Fruit fly (Drosophila melanogaster): Measurements from ENCODE around the gene rump.

Gene rump

dm6 chr3R:9459385-9460285 lies 50.5 kb downstream of the rump start (continued):
- TF ChIP-seq Dek (tag; optimal IDR thresholded peaks at IDR 0.05) (peak; percentile 68), NC2β (GFP tag; optimal IDR thresholded peaks at IDR 0.05) (no peak), btn (GFP tag; optimal IDR thresholded peaks at IDR 0.05) (no peak), slp2 (GFP tag; optimal IDR thresholded peaks at IDR 0.05) (no peak), CG12299 (tag; optimal IDR thresholded peaks at IDR 0.05) (peak; percentile 80), oc (tag; optimal IDR thresholded peaks at IDR 0.05) (no peak), CG4707 (GFP tag; optimal IDR thresholded peaks at IDR 0.05) (no peak), CG32772 (GFP tag; IDR thresholded peaks at IDR 0.05) (peak; percentile 45; the same call in 1 of the 2 replicates), CG1603 (tag; optimal IDR thresholded peaks at IDR 0.05) (peak; percentile 28), klu (GFP tag; IDR thresholded peaks at IDR 0.05) (0 out of 2 replicates have a peak, but pooled peaks have one; percentile 19), CG6175 (GFP tag; IDR thresholded peaks at IDR 0.05) (no peak), danr (GFP tag; IDR thresholded peaks at IDR 0.05) (no peak), CG2712 (tag; optimal IDR thresholded peaks at IDR 0.05) (peak; percentile 69), Asciz (GFP tag; optimal IDR thresholded peaks at IDR 0.05) (peak; percentile 63), eve (GFP tag; optimal IDR thresholded peaks at IDR 0.05) (peak in 1 of 2 experiments; percentile 82), Gsc (GFP tag; IDR thresholded peaks at IDR 0.05) (no peak), Vsx1 (GFP tag; optimal IDR thresholded peaks at IDR 0.05) (peak; percentile 39), D19A (tag; optimal IDR thresholded peaks at IDR 0.05) (peak; percentile 65), Hey (tag; optimal IDR thresholded peaks at IDR 0.05) (no peak), crp (GFP tag; optimal IDR thresholded peaks at IDR 0.05) (no peak), CG18599 (GFP tag; optimal IDR thresholded peaks at IDR 0.05) (peak; percentile 93), Nf-YA (GFP tag; IDR thresholded peaks at IDR 0.05) (no peak), pnt (GFP tag; optimal IDR thresholded peaks at IDR 0.05) (peak; percentile 16), Usf (GFP tag; optimal IDR thresholded peaks at IDR 0.05) (peak; percentile 3), CG15269 (tag; optimal IDR thresholded peaks at IDR 0.05) (peak; percentile 79), cato (GFP tag; optimal IDR thresholded peaks at IDR 0.05; ENCODE audit: borderline replicate concordance) (no peak), CG4328 (GFP tag; optimal IDR thresholded peaks at IDR 0.05) (peak; percentile 80), prd (optimal IDR thresholded peaks at IDR 0.05) (no peak), prd (GFP tag; IDR thresholded peaks at IDR 0.05) (no peak; the same call in 1 of the 3 replicates), NfI (GFP tag; optimal IDR thresholded peaks at IDR 0.05) (peak; percentile 72), CG8388 (GFP tag; optimal IDR thresholded peaks at IDR 0.05) (peak; percentile 44), CG4730 (GFP tag; IDR thresholded peaks at IDR 0.05) (peak; percentile 43; the same call in 1 of the 2 replicates), gro (GFP tag; optimal IDR thresholded peaks at IDR 0.05) (peak; percentile 1), CG17328 (GFP tag; IDR thresholded peaks at IDR 0.05) (no peak), pum (GFP tag; optimal IDR thresholded peaks at IDR 0.05) (peak; percentile 3), sisA (GFP tag; IDR thresholded peaks at IDR 0.05) (peak; percentile 50; the same call in 1 of the 2 replicates), yki (optimal IDR thresholded peaks at IDR 0.05) (no peak), vnd (GFP tag; IDR thresholded peaks at IDR 0.05; ENCODE audit: partially characterized antibody) (no peak), Hr3 (GFP tag; optimal IDR thresholded peaks at IDR 0.05) (peak; percentile 20), CG1792 (GFP tag; optimal IDR thresholded peaks at IDR 0.05) (peak; percentile 14), z (GFP tag; IDR thresholded peaks at IDR 0.05) (peak; percentile 82; the same call in 2 of the 3 replicates), sens-2 (GFP tag; IDR thresholded peaks at IDR 0.05) (no peak), CG31388 (GFP tag; optimal IDR thresholded peaks at IDR 0.05) (no peak), CG6654 (GFP tag; optimal IDR thresholded peaks at IDR 0.05) (peak; percentile 29), insv (GFP tag; optimal IDR thresholded peaks at IDR 0.05) (peak in 1 of 2 experiments; percentile 53), CG7271 (tag; optimal IDR thresholded peaks at IDR 0.05) (no peak), tap (tag; optimal IDR thresholded peaks at IDR 0.05) (peak; percentile 71), CG15601 (tag; optimal IDR thresholded peaks at IDR 0.05) (peak; percentile 53), ERR (GFP tag; optimal IDR thresholded peaks at IDR 0.05) (no peak)
